Fruit fly (Drosophila melanogaster) whole organism, embryonic: ENCODE data around the gene CG2124.

Source experiments
- Atf6 ChIP-seq: fragments of 200-800 bp; sonication (Bioruptor generic); IDR thresholded peaks from 2 replicates; pipeline ENCODE4 v1.3.6; 2022; ENCODE audit warnings: missing biosample characterization, missing genetic modification characterization
- Awh ChIP-seq: fragments of 200-800 bp; sonication (Bioruptor generic); IDR thresholded peaks from 2 replicates; pipeline ENCODE4, ENCODE4 v1.3.6; 2022; ENCODE audit warnings: missing biosample characterization, missing genetic modification characterization
- B-H2 ChIP-seq: fragments of 200-800 bp; sonication (Bioruptor generic); optimal IDR thresholded peaks from 2 replicates; lab custom pipeline; 2018; ENCODE audit warnings: missing biosample characterization, mild to moderate bottlenecking, missing genetic modification characterization
- CG13287 ChIP-seq: fragments of 200-800 bp; sonication (Bioruptor generic); IDR thresholded peaks from 2 replicates; pipeline ENCODE4 v1.3.6; 2022; ENCODE audit warnings: missing biosample characterization, missing genetic modification characterization; ENCODE audit not compliant: partially characterized antibody
- CG15073 ChIP-seq: fragments of 200-800 bp; sonication (Bioruptor generic); optimal IDR thresholded peaks from 2 replicates; lab custom pipeline; 2016; ENCODE audit warnings: missing biosample characterization, missing genetic modification characterization
- CG17802 ChIP-seq: fragments of 200-800 bp; sonication (Bioruptor generic); optimal IDR thresholded peaks from 2 replicates; lab custom pipeline; 2018; ENCODE audit warnings: missing biosample characterization, mild to moderate bottlenecking, missing genetic modification characterization, moderate library complexity
- CG2889 ChIP-seq: fragments of 200-800 bp; sonication (Bioruptor generic); IDR thresholded peaks from 3 replicates; pipeline ENCODE4 v1.3.6; 2022; ENCODE audit warnings: missing biosample characterization, missing genetic modification characterization
- CG7556 ChIP-seq: fragments of 200-800 bp; sonication (Bioruptor generic); optimal IDR thresholded peaks from 2 replicates; lab custom pipeline; 2017; ENCODE audit warnings: missing biosample characterization, mild to moderate bottlenecking, missing genetic modification characterization
- CG9932 ChIP-seq: fragments of 200-800 bp; sonication (Bioruptor generic); IDR thresholded peaks from 2 replicates; pipeline ENCODE4 v1.3.6; 2022; ENCODE audit warnings: missing biosample characterization, missing genetic modification characterization
- Ets65A ChIP-seq: fragments of 200-800 bp; sonication (Bioruptor generic); peaks from one replicate; lab custom pipeline; 2016; ENCODE audit warnings: missing biosample characterization, missing genetic modification characterization
- Fer3 ChIP-seq: fragments of 200-800 bp; sonication (Bioruptor generic); optimal IDR thresholded peaks from 2 replicates; lab custom pipeline; 2018; ENCODE audit warnings: missing biosample characterization, mild to moderate bottlenecking, missing genetic modification characterization, moderate library complexity
- GATAe ChIP-seq: fragments of 200-800 bp; sonication (Bioruptor generic); conservative IDR thresholded peaks from 2 replicates; pipeline ENCODE4 v1.3.6; 2022; ENCODE audit warnings: missing biosample characterization, missing genetic modification characterization
- H15 ChIP-seq: fragments of 200-800 bp; sonication (Bioruptor generic); IDR thresholded peaks from 3 replicates; pipeline ENCODE4 v1.3.6; 2022; ENCODE audit warnings: missing biosample characterization, missing genetic modification characterization
- Hmr ChIP-seq: fragments of 200-800 bp; sonication (Bioruptor generic); optimal IDR thresholded peaks from 3 replicates; lab custom pipeline; 2017; ENCODE audit warnings: mild to moderate bottlenecking, missing biosample characterization, missing genetic modification reagents, missing genetic modification characterization
- Hr39 ChIP-seq: fragments of >200 bp; optimal IDR thresholded peaks from 2 replicates; lab custom pipeline; 2017
- Hr78 ChIP-seq, 2 experiments: fragments of 200-800 bp in 1 of 2; fragments of >200 bp in 1 of 2; sonication (Bioruptor generic) in 1 of 2; optimal IDR thresholded peaks; 2 replicates each; lab custom pipeline; 2017 to 2019; ENCODE audit warnings: missing biosample characterization in 2 of 2, missing genetic modification characterization in 2 of 2, mild to moderate bottlenecking in 1 of 2, moderate library complexity in 1 of 2
- Lim3 ChIP-seq: fragments of 200-800 bp; sonication (Bioruptor generic); IDR thresholded peaks from 2 replicates; pipeline ENCODE4 v1.3.6; 2022; ENCODE audit warnings: missing biosample characterization, missing genetic modification characterization
- Max ChIP-seq: fragments of 200-800 bp; sonication (Bioruptor generic); optimal IDR thresholded peaks from 2 replicates; lab custom pipeline; 2016; ENCODE audit warnings: missing biosample characterization, mild to moderate bottlenecking, missing genetic modification characterization
- Med ChIP-seq: fragments of 200-800 bp; sonication (Bioruptor generic); peaks from one replicate; lab custom pipeline; 2016; ENCODE audit warnings: missing biosample characterization, missing genetic modification characterization, mild to moderate bottlenecking, inconsistent platforms, moderate library complexity
- Neu2 ChIP-seq: fragments of 200-800 bp; sonication (Bioruptor generic); optimal IDR thresholded peaks from 3 replicates; lab custom pipeline; 2016; ENCODE audit warnings: missing biosample characterization, missing genetic modification characterization, borderline replicate concordance
- Nf-YC ChIP-seq: fragments of 200-800 bp; optimal IDR thresholded peaks from 3 replicates; lab custom pipeline; 2019; ENCODE audit warnings: missing biosample characterization, mild to moderate bottlenecking, missing genetic modification characterization, moderate library complexity
- Side ChIP-seq: fragments of 200-800 bp; sonication (Bioruptor generic); optimal IDR thresholded peaks from 2 replicates; lab custom pipeline; 2016; ENCODE audit warnings: missing biosample characterization, missing genetic modification characterization
- TFAM ChIP-seq: fragments of 200-800 bp; sonication (Bioruptor generic); optimal IDR thresholded peaks from 2 replicates; lab custom pipeline; 2017; ENCODE audit warnings: missing biosample characterization, missing genetic modification characterization, inconsistent platforms
- ap ChIP-seq: fragments of 200-800 bp; sonication (Bioruptor generic); IDR thresholded peaks from 2 replicates; pipeline ENCODE4 v1.3.6; 2022; ENCODE audit warnings: missing biosample characterization, missing genetic modification characterization
- ato ChIP-seq: fragments of 200-800 bp; sonication (Bioruptor generic); IDR thresholded peaks from 2 replicates; pipeline ENCODE4 v1.3.6; 2022; ENCODE audit warnings: missing biosample characterization, missing genetic modification characterization; ENCODE audit not compliant: partially characterized antibody
- bcd ChIP-seq: fragments of 200-800 bp; sonication (Bioruptor generic); optimal IDR thresholded peaks from 2 replicates; lab custom pipeline; 2017; ENCODE audit warnings: missing biosample characterization, mild to moderate bottlenecking, missing genetic modification characterization
- cas ChIP-seq: fragments of 200-800 bp; sonication (Bioruptor generic); IDR thresholded peaks from 2 replicates; pipeline ENCODE4 v1.3.6; 2022; ENCODE audit warnings: missing biosample characterization, missing genetic modification characterization
- chif ChIP-seq, 2 experiments: fragments of 200-800 bp; sonication (Bioruptor generic); optimal IDR thresholded peaks; 3 replicates each; lab custom pipeline; 2016; ENCODE audit warnings: missing biosample characterization in 2 of 2, missing genetic modification characterization in 2 of 2
- cwo ChIP-seq: fragments of 200-800 bp; sonication (Bioruptor generic); optimal IDR thresholded peaks from 3 replicates; lab custom pipeline; 2017; ENCODE audit warnings: missing biosample characterization, missing genetic modification characterization, mild to moderate bottlenecking, moderate library complexity, missing genetic modification reagents
- da ChIP-seq: fragments of 200-800 bp; sonication (Bioruptor generic); optimal IDR thresholded peaks from 2 replicates; lab custom pipeline; 2016; ENCODE audit warnings: missing biosample characterization, missing genetic modification characterization
- dm ChIP-seq: fragments of 200-800 bp; sonication (Bioruptor generic); optimal IDR thresholded peaks from 3 replicates; lab custom pipeline; 2016; ENCODE audit warnings: missing biosample characterization, missing genetic modification characterization
- fd102C ChIP-seq: fragments of 200-800 bp; sonication (Bioruptor generic); optimal IDR thresholded peaks from 2 replicates; lab custom pipeline; 2018; ENCODE audit warnings: missing biosample characterization, mild to moderate bottlenecking, missing genetic modification characterization, moderate library complexity
- grn ChIP-seq: fragments of 200-800 bp; sonication (Bioruptor generic); optimal IDR thresholded peaks from 3 replicates; lab custom pipeline; 2017; ENCODE audit warnings: missing biosample characterization, missing genetic modification characterization
- gsb ChIP-seq: fragments of 200-800 bp; sonication (Bioruptor generic); IDR thresholded peaks from 2 replicates; pipeline ENCODE4 v1.3.6; 2022; ENCODE audit warnings: missing biosample characterization, missing genetic modification characterization
- jigr1 ChIP-seq: fragments of 200-800 bp; sonication (Bioruptor generic); IDR thresholded peaks from 3 replicates; pipeline ENCODE4 v1.3.6; 2022; ENCODE audit warnings: missing biosample characterization, missing genetic modification characterization
- kni ChIP-seq: fragments of 200-800 bp; sonication (Bioruptor generic); optimal IDR thresholded peaks from 3 replicates; lab custom pipeline; 2017; ENCODE audit warnings: mild to moderate bottlenecking, missing biosample characterization, missing genetic modification reagents, missing genetic modification characterization
- lov ChIP-seq, 2 experiments: fragments of 200-800 bp in 1 of 2; fragments of >200 bp in 1 of 2; sonication (Bioruptor generic) in 1 of 2; IDR thresholded peaks in 1 of 2; optimal IDR thresholded peaks in 1 of 2; 2 replicates in 1 of 2; 3 replicates in 1 of 2; pipeline versions ENCODE4 v1.3.6 to Lab custom; 2017 to 2022; ENCODE audit warnings: missing biosample characterization in 1 of 2, missing genetic modification characterization in 1 of 2
- mirr ChIP-seq: fragments of 200-800 bp; sonication (Bioruptor generic); optimal IDR thresholded peaks from 3 replicates; lab custom pipeline; 2018; ENCODE audit warnings: missing biosample characterization, mild to moderate bottlenecking, missing genetic modification characterization
- pho ChIP-seq: fragments of 200-800 bp; sonication (Bioruptor generic); optimal IDR thresholded peaks from 2 replicates; lab custom pipeline; 2016; ENCODE audit warnings: missing biosample characterization, missing genetic modification characterization
- scrt ChIP-seq: fragments of 200-800 bp; sonication (Bioruptor generic); optimal IDR thresholded peaks from 2 replicates; lab custom pipeline; 2018; ENCODE audit warnings: missing biosample characterization, mild to moderate bottlenecking, missing genetic modification characterization, moderate library complexity
- tap ChIP-seq: fragments of 200-800 bp; optimal IDR thresholded peaks from 3 replicates; lab custom pipeline; 2019; ENCODE audit warnings: missing biosample characterization, mild to moderate bottlenecking, missing genetic modification characterization, moderate library complexity
- ttk ChIP-seq: fragments of 200-800 bp; sonication (Bioruptor generic); IDR thresholded peaks from 2 replicates; pipeline ENCODE4 v2.1.2; 2022; ENCODE audit warnings: missing biosample characterization, missing genetic modification characterization
- wek ChIP-seq: fragments of 200-800 bp; sonication (Bioruptor generic); optimal IDR thresholded peaks from 3 replicates; lab custom pipeline; 2018; ENCODE audit warnings: missing biosample characterization, mild to moderate bottlenecking, missing genetic modification characterization, moderate library complexity
- yki ChIP-seq: fragments of >200 bp; optimal IDR thresholded peaks from 3 replicates; lab custom pipeline; 2018
- zen ChIP-seq: fragments of 200-800 bp; sonication (Bioruptor generic); optimal IDR thresholded peaks from 3 replicates; lab custom pipeline; 2018; ENCODE audit warnings: missing biosample characterization, mild to moderate bottlenecking, missing genetic modification characterization, moderate library complexity

The CG2124 gene

dm6 chrX:10573554-10573953 is 22.4 kb upstream of the CG2124 start (continued):
- TF ChIP-seq CG2889 (GFP tag; lab: Robert Waterston, UW) = no peak; the same call in 2 of the 3 replicates
- TF ChIP-seq tap (tag; lab: Kevin White, UChicago) = peak; percentile 53
- TF ChIP-seq Fer3 (tag; lab: Kevin White, UChicago) = peak; percentile 53
- no peak for TF ChIP-seq CG17802 (tag; lab: Kevin White, UChicago)
- peak; percentile 67 for TF ChIP-seq Hmr (GFP tag; lab: Kevin White, UChicago)
- TF ChIP-seq jigr1 (GFP tag; lab: Robert Waterston, UW) = no peak
- no peak for TF ChIP-seq Neu2 (GFP tag; lab: Kevin White, UChicago)
- TF ChIP-seq bcd (GFP tag; lab: Kevin White, UChicago) = peak; percentile 46
- TF ChIP-seq fd102C (GFP tag; lab: Kevin White, UChicago) = no peak
- no peak for TF ChIP-seq TFAM (GFP tag; lab: Kevin White, UChicago)
- 0 out of 2 replicates have a peak, but pooled peaks have one; percentile 35 for TF ChIP-seq gsb (GFP tag; lab: Robert Waterston, UW)
- TF ChIP-seq Hr39 (lab: Kevin White, UChicago) = no peak
- no peak for TF ChIP-seq mirr (GFP tag; lab: Kevin White, UChicago)
- TF ChIP-seq lov (optimal IDR thresholded peaks at IDR 0.05; lab: Kevin White, UChicago) = no peak
- TF ChIP-seq lov (GFP tag; IDR thresholded peaks at IDR 0.05; lab: Robert Waterston, UW) = no peak
- peak; percentile 9 for TF ChIP-seq scrt (GFP tag; lab: Kevin White, UChicago)
- TF ChIP-seq Nf-YC (tag; lab: Kevin White, UChicago) = no peak
- TF ChIP-seq CG7556 (GFP tag; lab: Kevin White, UChicago) = peak; percentile 70
- TF ChIP-seq Atf6 = peak; percentile 74
- no peak for TF ChIP-seq ato (GFP tag; lab: Robert Waterston, UW)
- TF ChIP-seq zen (tag; lab: Kevin White, UChicago) = no peak
- TF ChIP-seq cas = 0 out of 2 replicates have a peak, but pooled peaks have one; percentile 17
- TF ChIP-seq H15 = peak; percentile 45; the same call in 1 of the 3 replicates
- peak; percentile 62; the same call in 1 of the 2 replicates for TF ChIP-seq Awh (GFP tag; lab: Robert Waterston, UW)
- TF ChIP-seq Max (GFP tag; lab: Kevin White, UChicago) = peak; percentile 11
- no peak for TF ChIP-seq yki
- TF ChIP-seq Lim3 = peak; percentile 65; the same call in 1 of the 2 replicates
- peak; percentile 55; the same call in 1 of the 2 replicates for TF ChIP-seq CG9932 (GFP tag; lab: Robert Waterston, UW)
- no peak for TF ChIP-seq wek
- no peak for TF ChIP-seq B-H2
- TF ChIP-seq grn = no peak
- TF ChIP-seq Ets65A (GFP tag; lab: Kevin White, UChicago) = no peak
- no peak for TF ChIP-seq dm (GFP tag; lab: Kevin White, UChicago)

DNA sequence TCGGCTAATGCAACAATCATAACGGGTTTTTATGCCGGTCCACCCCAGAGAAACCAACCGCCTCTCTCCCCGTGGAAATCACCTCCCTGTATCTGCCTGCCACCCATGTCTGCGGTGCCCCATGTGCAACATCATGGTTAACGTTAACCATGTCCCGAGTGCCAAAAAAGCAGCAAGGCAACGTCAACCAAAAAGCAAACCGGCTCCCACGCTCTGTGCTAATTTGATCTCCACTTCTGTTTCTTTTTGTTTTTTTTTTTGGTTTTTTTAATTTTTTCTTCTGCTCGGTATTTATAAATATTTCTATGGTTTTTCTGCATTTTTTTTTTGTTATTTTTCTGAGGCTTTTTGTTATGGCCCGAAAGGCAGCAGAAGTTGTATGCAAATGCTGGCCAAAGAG is 18.9 kb upstream of the CG2124 start:
- no peak for TF ChIP-seq CG13287
- no peak for TF ChIP-seq pho (GFP tag; lab: Kevin White, UChicago)
- no peak for TF ChIP-seq kni
- no peak for TF ChIP-seq Side
- no peak for TF ChIP-seq da
- no peak for TF ChIP-seq Hr78 (GFP tag; optimal IDR thresholded peaks at IDR 0.05; lab: Kevin White, UChicago)
- no peak for TF ChIP-seq cwo (GFP tag; lab: Kevin White, UChicago)
- TF ChIP-seq ap (GFP tag; lab: Robert Waterston, UW) = no peak
- no peak for TF ChIP-seq ttk
- TF ChIP-seq chif (GFP tag; optimal IDR thresholded peaks at IDR 0.05; lab: Kevin White, UChicago) = no peak
- TF ChIP-seq GATAe (GFP tag; lab: Robert Waterston, UW) = no peak
- no peak for TF ChIP-seq Med (GFP tag; lab: Kevin White, UChicago)
- TF ChIP-seq CG15073 (GFP tag; lab: Kevin White, UChicago) = no peak
- TF ChIP-seq, all 482 proteins: peak for 0
